ENCODE assay signal across 1 worm cellular context in genomic region chrX:12808085-12808922, ce11.
A peak's percentile ranks its signal among the peaks of the same experiment; 100 is the strongest.
TF ChIP-seq lines count a peak whose summit lies in the region.

TSS of gene nhr-27 (minus strand) at chrX:12808318.

TF ChIP-seq in whole organism, L1 larva, 84 proteins besides CTCF, POLR2A, EP300 and RAD21 (continued from another document):
- TF ChIP-seq tlp-1 (tag; optimal IDR thresholded peaks at IDR 0.05; lab: Kevin White, UChicago) (no peak), C16A3.4 (tag; optimal IDR thresholded peaks at IDR 0.05; lab: Kevin White, UChicago) (no peak), swsn-7 (tag; optimal IDR thresholded peaks at IDR 0.05; lab: Kevin White, UChicago) (no peak), nhr-90 (tag; optimal IDR thresholded peaks at IDR 0.05; lab: Kevin White, UChicago; ENCODE audit: poor library complexity) (no peak), nhr-85 (tag; lab: Kevin White, UChicago) (peak; percentile 66), lin-14 (GFP tag; optimal IDR thresholded peaks at IDR 0.05; lab: Kevin White, UChicago) (peak; percentile 13), fkh-4 (tag; optimal IDR thresholded peaks at IDR 0.05; lab: Kevin White, UChicago; ENCODE audit: borderline replicate concordance) (no peak), zag-1 (tag; optimal IDR thresholded peaks at IDR 0.05; lab: Kevin White, UChicago) (no peak), fkh-10 (GFP tag; optimal IDR thresholded peaks at IDR 0.05; lab: Kevin White, UChicago) (no peak), efl-1 (optimal IDR thresholded peaks at IDR 0.05; lab: Kevin White, UChicago) (no peak), efl-1 (GFP tag; optimal IDR thresholded peaks at IDR 0.05 in 1 of 2; lab: Kevin White, UChicago) (peak in 1 of 2 experiments; percentile 65), hlh-17 (GFP tag; optimal IDR thresholded peaks at IDR 0.05; lab: Kevin White, UChicago; ENCODE audit: borderline replicate concordance) (no peak), sptf-1 (tag; optimal IDR thresholded peaks at IDR 0.05; lab: Kevin White, UChicago) (no peak), ztf-4 (tag; optimal IDR thresholded peaks at IDR 0.05; lab: Kevin White, UChicago) (no peak), mep-1 (tag; optimal IDR thresholded peaks at IDR 0.05; lab: Kevin White, UChicago) (no peak), lir-3 (tag; optimal IDR thresholded peaks at IDR 0.05; lab: Kevin White, UChicago; ENCODE audit: poor library complexity) (no peak), C34B4.2 (tag; optimal IDR thresholded peaks at IDR 0.05; lab: Kevin White, UChicago) (no peak), unc-30 (tag; optimal IDR thresholded peaks at IDR 0.05; lab: Kevin White, UChicago) (no peak), xbp-1 (tag; optimal IDR thresholded peaks at IDR 0.05; lab: Kevin White, UChicago) (no peak), dsc-1 (tag; optimal IDR thresholded peaks at IDR 0.05; lab: Kevin White, UChicago) (peak; percentile 10), vab-15 (tag; optimal IDR thresholded peaks at IDR 0.05; lab: Kevin White, UChicago) (no peak), nhr-28 (tag; optimal IDR thresholded peaks at IDR 0.05; lab: Kevin White, UChicago) (no peak), nhr-47 (tag; optimal IDR thresholded peaks at IDR 0.05; lab: Kevin White, UChicago) (no peak), pax-3 (tag; optimal IDR thresholded peaks at IDR 0.05; lab: Kevin White, UChicago) (no peak), snu-23 (GFP tag; optimal IDR thresholded peaks at IDR 0.05; lab: Kevin White, UChicago) (no peak), ceh-88 (GFP tag; IDR thresholded peaks at IDR 0.05; lab: Robert Waterston, UW) (no peak)
